Worm (Caenorhabditis elegans) whole organism, L2 larva: ENCODE data around the gene R74.8.

ENCODE experiments used
- nhr-12 ChIP-seq: fragments of 150-350 bp; optimal IDR thresholded peaks from 2 replicates; lab custom pipeline; 2014; ENCODE audit warnings: missing biosample characterization, missing genetic modification characterization
- snpc-4 ChIP-seq: fragments of 150-350 bp; optimal IDR thresholded peaks from 2 replicates; lab custom pipeline; 2014; ENCODE audit warnings: missing biosample characterization, missing genetic modification characterization
- ztf-11 ChIP-seq: sonication (generic microtip); optimal IDR thresholded peaks from 2 replicates; lab custom pipeline; 2017; ENCODE audit warnings: missing biosample characterization, missing genetic modification characterization

DNA sequence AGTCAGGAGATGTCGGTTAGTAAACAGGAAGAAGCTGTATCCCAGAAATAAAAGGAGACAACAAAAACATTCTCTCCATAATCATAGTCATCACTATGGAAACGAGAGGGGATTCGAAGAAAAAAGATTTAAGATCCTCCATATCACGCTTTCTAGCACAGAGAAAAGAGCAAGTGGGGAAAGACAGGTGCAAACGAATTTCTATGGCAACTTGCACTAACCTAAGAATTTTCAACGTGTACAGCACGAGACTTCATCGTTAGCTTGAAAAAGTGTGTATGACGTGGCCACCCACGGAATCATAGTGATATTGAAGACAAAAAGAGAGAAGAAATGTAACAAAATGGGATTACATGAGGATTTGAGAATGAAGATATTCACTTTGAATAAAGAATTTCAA is 14.8 kb downstream of the R74.8 start:
- no peak for TF ChIP-seq nhr-12 (tag; lab: Kevin White, UChicago)
- TF ChIP-seq snpc-4 (tag; lab: Kevin White, UChicago), result no peak
- no peak for TF ChIP-seq ztf-11 (tag; lab: Kevin White, UChicago)
